Worm (Caenorhabditis elegans) whole organism, L2 larva: ENCODE measurements around the gene srg-29.
A peak's percentile ranks its signal among the peaks of the same experiment; 100 is the strongest.

Experiments
- F13H6.1 ChIP-seq: sonication (generic microtip); optimal IDR thresholded peaks from 2 replicates; lab custom pipeline; 2016; ENCODE audit warnings: missing genetic modification characterization, missing compliant biosample characterization
- R02D3.7 ChIP-seq: fragments of 150-350 bp; optimal IDR thresholded peaks from 2 replicates; lab custom pipeline; 2014; ENCODE audit warnings: missing biosample characterization, missing genetic modification characterization
- Y55F3AM.14 ChIP-seq: fragments of 200-800 bp; sonication (Bioruptor generic); optimal IDR thresholded peaks from 2 replicates; lab custom pipeline; 2018; ENCODE audit warnings: mild to moderate bottlenecking, missing genetic modification characterization, missing compliant biosample characterization
- ZK546.5 ChIP-seq: sonication (generic microtip); optimal IDR thresholded peaks from 2 replicates; lab custom pipeline; 2017; ENCODE audit warnings: missing biosample characterization, missing genetic modification characterization
- alr-1 ChIP-seq: fragments of 150-350 bp; optimal IDR thresholded peaks from 2 replicates; lab custom pipeline; 2014; ENCODE audit warnings: missing biosample characterization, missing genetic modification characterization
- aly-2 ChIP-seq: fragments of 150-350 bp; optimal IDR thresholded peaks from 2 replicates; lab custom pipeline; 2014; ENCODE audit warnings: missing biosample characterization, missing genetic modification characterization
- blmp-1 ChIP-seq: sonication (generic microtip); optimal IDR thresholded peaks from 2 replicates; lab custom pipeline; 2017; ENCODE audit warnings: missing genetic modification characterization, mild to moderate bottlenecking, missing compliant biosample characterization, antibody characterized with exemption, moderate library complexity; ENCODE audit not compliant: insufficient read depth
- ceh-16 ChIP-seq: fragments of 150-350 bp; optimal IDR thresholded peaks from 2 replicates; lab custom pipeline; 2014; ENCODE audit warnings: missing biosample characterization, missing genetic modification characterization
- crh-2 ChIP-seq: sonication (generic microtip); optimal IDR thresholded peaks from 2 replicates; lab custom pipeline; 2017; ENCODE audit warnings: missing biosample characterization, missing genetic modification characterization
- dmd-4 ChIP-seq: sonication (generic microtip); optimal IDR thresholded peaks from 2 replicates; lab custom pipeline; 2017; ENCODE audit warnings: missing biosample characterization, missing genetic modification characterization
- egl-27 ChIP-seq: sonication (generic microtip); optimal IDR thresholded peaks from 3 replicates; lab custom pipeline; 2017; ENCODE audit warnings: missing biosample characterization, missing genetic modification reagents, missing genetic modification characterization
- elt-1 ChIP-seq: fragments of 150-350 bp; optimal IDR thresholded peaks from 2 replicates; lab custom pipeline; 2014; ENCODE audit warnings: missing biosample characterization, missing genetic modification characterization
- elt-3 ChIP-seq: sonication (generic microtip); optimal IDR thresholded peaks from 2 replicates; lab custom pipeline; 2017; ENCODE audit warnings: missing biosample characterization, missing genetic modification characterization
- gmeb-1 ChIP-seq: fragments of 150-350 bp; optimal IDR thresholded peaks from 2 replicates; lab custom pipeline; 2014; ENCODE audit warnings: missing biosample characterization, missing genetic modification characterization
- lin-13 ChIP-seq: fragments of 150-350 bp; optimal IDR thresholded peaks from 2 replicates; lab custom pipeline; 2014; ENCODE audit warnings: missing biosample characterization, missing genetic modification reagents, missing genetic modification characterization
- lsy-2 ChIP-seq, 2 experiments: fragments of 150-350 bp in 1 of 2; sonication (generic microtip) in 1 of 2; optimal IDR thresholded peaks; 2 replicates each; lab custom pipeline; 2014 to 2017; ENCODE audit warnings: missing biosample characterization in 2 of 2, missing genetic modification characterization in 2 of 2
- mab-5 ChIP-seq: fragments of 150-350 bp; optimal IDR thresholded peaks from 2 replicates; lab custom pipeline; 2014; ENCODE audit warnings: missing biosample characterization, missing genetic modification characterization
- mbf-1 ChIP-seq: sonication (generic microtip); optimal IDR thresholded peaks from 2 replicates; lab custom pipeline; 2017; ENCODE audit warnings: missing biosample characterization, missing genetic modification characterization
- nhr-11 ChIP-seq: fragments of 150-350 bp; optimal IDR thresholded peaks from 2 replicates; lab custom pipeline; 2014; ENCODE audit warnings: missing biosample characterization, missing genetic modification characterization
- nhr-12 ChIP-seq: fragments of 150-350 bp; optimal IDR thresholded peaks from 2 replicates; lab custom pipeline; 2014; ENCODE audit warnings: missing biosample characterization, missing genetic modification characterization
- nhr-21 ChIP-seq: fragments of 150-350 bp; optimal IDR thresholded peaks from 2 replicates; lab custom pipeline; 2014; ENCODE audit warnings: missing biosample characterization, missing genetic modification characterization
- nhr-23 ChIP-seq: fragments of 150-350 bp; optimal IDR thresholded peaks from 2 replicates; lab custom pipeline; 2014; ENCODE audit warnings: missing biosample characterization, missing genetic modification reagents, missing genetic modification characterization
- nhr-25 ChIP-seq: fragments of 150-350 bp; sonication (generic microtip); optimal IDR thresholded peaks from 3 replicates; lab custom pipeline; 2014; ENCODE audit warnings: missing biosample characterization, missing genetic modification characterization
- nhr-6 ChIP-seq: fragments of 150-350 bp; optimal IDR thresholded peaks from 2 replicates; lab custom pipeline; 2014; ENCODE audit warnings: missing biosample characterization, missing genetic modification characterization
- sem-4 ChIP-seq: fragments of 150-350 bp; optimal IDR thresholded peaks from 2 replicates; lab custom pipeline; 2014; ENCODE audit warnings: missing biosample characterization, missing genetic modification reagents, missing genetic modification characterization
- skn-1 ChIP-seq: sonication (generic microtip); optimal IDR thresholded peaks from 2 replicates; lab custom pipeline; 2017; ENCODE audit warnings: missing biosample characterization, missing genetic modification characterization
- sma-9 ChIP-seq, 2 experiments: fragments of 150-350 bp in 1 of 2; sonication (generic microtip) in 1 of 2; optimal IDR thresholded peaks; 2 replicates each; lab custom pipeline; 2014 to 2016; ENCODE audit warnings: missing genetic modification characterization in 2 of 2, mild to moderate bottlenecking in 1 of 2, missing biosample characterization in 1 of 2, missing compliant biosample characterization in 1 of 2, missing genetic modification reagents in 1 of 2, moderate library complexity in 1 of 2
- unc-55 ChIP-seq: fragments of 150-350 bp; sonication (generic microtip); optimal IDR thresholded peaks from 3 replicates; lab custom pipeline; 2014; ENCODE audit warnings: missing biosample characterization, missing genetic modification reagents, missing genetic modification characterization
- unc-62 ChIP-seq: fragments of 150-350 bp; optimal IDR thresholded peaks from 2 replicates; lab custom pipeline; 2014; ENCODE audit warnings: missing biosample characterization, missing genetic modification reagents, missing genetic modification characterization
- ztf-1 ChIP-seq: fragments of 200-800 bp; sonication (Bioruptor generic); conservative IDR thresholded peaks from 2 replicates; pipeline ENCODE4 v1.3.6; 2022; ENCODE audit warnings: missing genetic modification characterization, missing compliant biosample characterization

The srg-29 gene

DNA sequence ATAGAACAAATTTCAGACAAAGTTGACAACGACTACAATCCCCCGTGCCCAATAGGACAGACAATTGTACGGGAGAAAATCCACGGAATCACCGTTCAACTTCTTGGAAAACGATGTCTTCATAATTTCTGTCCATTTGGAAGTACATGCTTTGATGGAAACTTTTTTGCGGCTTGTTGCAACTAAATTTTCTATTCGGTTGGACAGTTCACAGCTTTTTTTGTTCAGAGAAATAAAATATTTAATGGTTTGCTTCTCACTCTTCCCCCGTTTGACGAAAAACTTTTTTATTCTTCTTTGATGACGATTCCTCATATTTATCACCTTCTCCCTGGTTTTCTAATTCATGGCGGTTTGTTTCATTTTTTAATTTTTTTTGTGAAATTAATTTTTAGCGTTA is 22.9 kb upstream of the srg-29 start, which contains the start of gene C10G8.2:
Gene C10G8.2 (plus strand): TSS at position 301 of the 400 bp plus-strand sequence.
- no peak for TF ChIP-seq elt-3 (tag; lab: Kevin White, UChicago)
- TF ChIP-seq skn-1, result no peak
- no peak for TF ChIP-seq lsy-2 (tag; optimal IDR thresholded peaks at IDR 0.05; lab: Kevin White, UChicago)
- no peak for TF ChIP-seq sma-9 (GFP tag; optimal IDR thresholded peaks at IDR 0.05; lab: Kevin White, UChicago)
- no peak for TF ChIP-seq sma-9 (tag; optimal IDR thresholded peaks at IDR 0.05; lab: Kevin White, UChicago)
- no peak for TF ChIP-seq nhr-21 (tag; lab: Kevin White, UChicago)
- no peak for TF ChIP-seq nhr-6 (tag; lab: Kevin White, UChicago)
- TF ChIP-seq R02D3.7 (tag; lab: Kevin White, UChicago), result no peak
- TF ChIP-seq ceh-16 (tag; lab: Kevin White, UChicago), result no peak
- TF ChIP-seq unc-62 (GFP tag; lab: Kevin White, UChicago), result no peak
- TF ChIP-seq gmeb-1 (tag; lab: Kevin White, UChicago), result no peak
- no peak for TF ChIP-seq aly-2
- no peak for TF ChIP-seq ztf-1 (GFP tag; lab: Robert Waterston, UW)
- no peak for TF ChIP-seq nhr-23 (tag; lab: Kevin White, UChicago)
- TF ChIP-seq blmp-1, result no peak
- no peak for TF ChIP-seq nhr-11 (tag; lab: Kevin White, UChicago)
- TF ChIP-seq F13H6.1, result no peak

DNA sequence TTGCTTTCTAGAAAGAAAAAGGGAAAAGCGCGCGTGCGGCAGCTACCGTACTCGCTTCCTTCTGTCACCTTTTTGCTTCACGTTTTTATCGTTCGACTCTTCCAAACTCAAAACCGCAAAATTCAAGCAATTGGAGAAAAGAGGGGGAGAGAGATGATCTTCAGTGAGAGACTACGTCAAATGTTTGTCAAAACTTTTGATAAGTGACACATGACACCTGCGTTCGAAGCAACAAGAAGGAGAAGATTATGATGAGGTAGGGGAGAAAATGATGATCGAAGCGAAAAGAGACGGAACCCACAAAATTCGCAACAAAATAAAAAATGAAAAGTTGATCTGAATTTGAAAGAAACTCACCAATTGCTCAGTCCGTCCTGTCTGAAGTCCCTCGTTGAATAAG is 18.6 kb upstream of the srg-29 start:
- no peak for TF ChIP-seq nhr-21 (tag; lab: Kevin White, UChicago)
- TF ChIP-seq nhr-6 (tag; lab: Kevin White, UChicago), result no peak
- TF ChIP-seq mbf-1 (tag; lab: Kevin White, UChicago), result no peak
- no peak for TF ChIP-seq elt-3 (tag; lab: Kevin White, UChicago)
- TF ChIP-seq mab-5 (tag; lab: Kevin White, UChicago), result no peak

ce11 chrV:5319477-5319876 is 17.5 kb upstream of the srg-29 start, which contains the start of gene ceh-34:
ceh-34 (minus strand) TSS chrV:5319577.
- no peak for TF ChIP-seq nhr-23 (tag; lab: Kevin White, UChicago)
- TF ChIP-seq egl-27 (tag; lab: Kevin White, UChicago), result no peak
- TF ChIP-seq nhr-25 (tag; lab: Kevin White, UChicago), result no peak
- no peak for TF ChIP-seq lin-13 (GFP tag; lab: Kevin White, UChicago)
- TF ChIP-seq alr-1 (tag; lab: Kevin White, UChicago), result no peak
- TF ChIP-seq ceh-16 (tag; lab: Kevin White, UChicago), result no peak
- no peak for TF ChIP-seq nhr-11 (tag; lab: Kevin White, UChicago)
- TF ChIP-seq crh-2 (tag; lab: Kevin White, UChicago), result no peak
- TF ChIP-seq nhr-12, result no peak

DNA sequence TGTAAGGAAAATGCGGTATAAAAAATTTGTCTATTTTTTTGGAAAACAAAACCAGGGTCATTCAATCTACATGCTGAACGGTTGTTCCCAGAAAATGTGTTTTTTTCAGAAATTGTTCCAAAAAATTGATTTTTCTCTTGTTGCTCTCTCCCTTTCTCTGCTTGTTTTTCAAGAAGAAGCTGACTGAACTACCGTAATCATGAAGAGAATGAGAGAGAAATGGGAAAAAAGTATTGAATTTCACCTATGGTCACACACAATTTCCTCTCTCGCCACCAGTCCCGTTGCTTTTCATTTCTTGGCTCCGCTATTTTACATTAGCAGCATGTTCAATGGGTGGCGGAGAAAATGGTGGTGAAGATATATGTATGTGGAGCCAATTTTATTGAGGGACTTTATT is 14.2 kb upstream of the srg-29 start:
- TF ChIP-seq lsy-2 (tag; optimal IDR thresholded peaks at IDR 0.05; lab: Kevin White, UChicago) (peak in 1 of 2 experiments; percentile 18), ceh-16 (tag; lab: Kevin White, UChicago) (no peak), F13H6.1 (peak; percentile 35)

DNA sequence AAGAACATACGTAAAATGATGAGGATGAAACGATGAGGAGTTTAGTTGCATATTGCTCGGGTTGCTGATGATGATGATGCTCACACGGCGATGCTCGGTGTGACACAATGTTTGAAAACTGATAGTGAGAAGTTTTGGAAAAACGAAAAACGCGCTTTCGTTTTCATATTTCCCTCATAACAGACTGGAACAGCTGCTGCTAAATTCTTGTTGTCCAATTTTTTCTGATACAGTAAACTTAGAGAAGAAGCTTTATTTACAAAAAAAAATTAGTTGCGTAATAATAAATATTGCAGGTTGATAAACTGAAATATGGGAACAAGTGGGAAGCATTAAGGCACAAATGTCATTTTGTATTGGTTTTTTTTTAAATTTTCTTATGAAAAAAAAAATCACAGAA is 12.4 kb upstream of the srg-29 start, which contains the start of gene ceh-33:
Gene ceh-33 (minus strand): TSS at position 101 of the 400 bp plus-strand sequence.
- TF ChIP-seq nhr-6 (tag; lab: Kevin White, UChicago), result no peak
- no peak for TF ChIP-seq ZK546.5 (tag; lab: Kevin White, UChicago)
- no peak for TF ChIP-seq unc-55 (GFP tag; lab: Kevin White, UChicago)
- no peak for TF ChIP-seq lin-13 (GFP tag; lab: Kevin White, UChicago)
- no peak for TF ChIP-seq alr-1 (tag; lab: Kevin White, UChicago)
- no peak for TF ChIP-seq mab-5 (tag; lab: Kevin White, UChicago)
- no peak for TF ChIP-seq egl-27 (tag; lab: Kevin White, UChicago)
- no peak for TF ChIP-seq nhr-21 (tag; lab: Kevin White, UChicago)

DNA sequence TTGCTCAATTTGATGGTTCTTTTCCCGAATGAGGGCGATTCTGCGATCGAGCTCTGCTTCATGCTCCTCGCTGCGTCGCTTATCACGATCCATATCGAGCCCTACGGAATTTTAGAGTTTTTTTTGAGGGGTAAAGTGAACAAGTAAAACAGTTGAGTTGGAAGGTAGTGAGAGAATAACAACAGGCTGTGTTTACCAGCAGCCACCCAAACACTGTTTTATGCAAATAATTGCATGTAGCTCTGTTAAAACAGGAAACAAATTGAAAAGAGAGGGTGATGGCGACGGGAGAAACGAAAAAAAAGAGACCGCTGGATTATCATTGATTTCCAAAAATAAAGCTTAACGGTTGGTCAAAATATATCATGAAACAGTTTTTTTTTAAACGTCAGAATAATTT is 8.7 kb upstream of the srg-29 start, which contains the start of gene C10G8.8:
Gene C10G8.8 (minus strand): TSS at position 101 of the 400 bp plus-strand sequence.
- TF ChIP-seq elt-1 (no peak), Y55F3AM.14 (GFP tag; lab: Kevin White, UChicago) (no peak), alr-1 (tag; lab: Kevin White, UChicago) (no peak), sem-4 (no peak), dmd-4 (tag; lab: Kevin White, UChicago) (no peak), nhr-25 (tag; lab: Kevin White, UChicago) (no peak)
